Fruit fly (Drosophila melanogaster) whole organism, embryonic: ENCODE results near the gene CG42751.
A peak's percentile ranks its signal among the peaks of the same experiment; 100 is the strongest.

Experiments
- C15 ChIP-seq: fragments of 200-800 bp; sonication (Bioruptor generic); IDR thresholded peaks from 3 replicates; pipeline ENCODE4 v1.3.6; 2022; ENCODE audit warnings: missing biosample characterization, missing genetic modification characterization
- CG10979 ChIP-seq: fragments of 200-800 bp; sonication (Bioruptor generic); optimal IDR thresholded peaks from 2 replicates; lab custom pipeline; 2018; ENCODE audit warnings: missing biosample characterization, mild to moderate bottlenecking, missing genetic modification characterization, moderate library complexity
- CG11093 ChIP-seq: fragments of 200-800 bp; sonication (Bioruptor generic); IDR thresholded peaks from 3 replicates; pipeline ENCODE4 v1.3.6; 2022; ENCODE audit warnings: missing biosample characterization, missing genetic modification characterization
- CG11247 ChIP-seq: fragments of 200-800 bp; sonication (Bioruptor generic); IDR thresholded peaks from 2 replicates; pipeline ENCODE4 v1.3.6; 2022; ENCODE audit warnings: missing biosample characterization, missing genetic modification characterization
- CG1602 ChIP-seq: fragments of 200-800 bp; sonication (Bioruptor generic); optimal IDR thresholded peaks from 3 replicates; lab custom pipeline; 2016; ENCODE audit warnings: missing biosample characterization, missing genetic modification characterization
- CG1603 ChIP-seq: fragments of 200-800 bp; sonication (Bioruptor generic); optimal IDR thresholded peaks from 2 replicates; lab custom pipeline; 2019; ENCODE audit warnings: missing biosample characterization, mild to moderate bottlenecking, missing genetic modification characterization, moderate library complexity
- CG17612 ChIP-seq: fragments of 200-800 bp; sonication (Bioruptor generic); IDR thresholded peaks from 2 replicates; pipeline ENCODE4 v1.3.6; 2022; ENCODE audit warnings: missing biosample characterization, missing genetic modification characterization
- CG17829 ChIP-seq: fragments of 200-800 bp; optimal IDR thresholded peaks from 2 replicates; lab custom pipeline; 2019; ENCODE audit warnings: missing biosample characterization, mild to moderate bottlenecking, missing genetic modification characterization, moderate library complexity
- CG17912 ChIP-seq: fragments of 200-800 bp; sonication (Bioruptor generic); optimal IDR thresholded peaks from 2 replicates; lab custom pipeline; 2018; ENCODE audit warnings: missing biosample characterization, mild to moderate bottlenecking, missing genetic modification characterization
- CG18011 ChIP-seq: fragments of 200-800 bp; sonication (Bioruptor generic); optimal IDR thresholded peaks from 2 replicates; lab custom pipeline; 2017; ENCODE audit warnings: missing biosample characterization, missing genetic modification characterization, mild to moderate bottlenecking, moderate library complexity, missing genotype
- CG2116 ChIP-seq: fragments of 200-800 bp; sonication (Bioruptor generic); optimal IDR thresholded peaks from 3 replicates; lab custom pipeline; 2018; ENCODE audit warnings: missing biosample characterization, mild to moderate bottlenecking, missing genetic modification characterization
- CG2202 ChIP-seq: fragments of 200-800 bp; sonication (Bioruptor generic); optimal IDR thresholded peaks from 2 replicates; lab custom pipeline; 2018; ENCODE audit warnings: missing biosample characterization, mild to moderate bottlenecking, missing genetic modification characterization
- CG33213 ChIP-seq: fragments of 200-800 bp; sonication (Bioruptor generic); optimal IDR thresholded peaks from 3 replicates; lab custom pipeline; 2016; ENCODE audit warnings: missing biosample characterization, missing genetic modification characterization
- CG3407 ChIP-seq: fragments of 200-800 bp; sonication (Bioruptor generic); optimal IDR thresholded peaks from 2 replicates; lab custom pipeline; 2018; ENCODE audit warnings: missing biosample characterization, mild to moderate bottlenecking, missing genetic modification characterization
- CG4282 ChIP-seq: fragments of 200-800 bp; sonication (Bioruptor generic); optimal IDR thresholded peaks from 2 replicates; lab custom pipeline; 2016; ENCODE audit warnings: missing biosample characterization, missing genetic modification characterization
- CG4854 ChIP-seq: fragments of 200-800 bp; sonication (Bioruptor generic); optimal IDR thresholded peaks from 2 replicates; lab custom pipeline; 2016; ENCODE audit warnings: missing biosample characterization, missing genetic modification characterization, inconsistent platforms
- CG7357 ChIP-seq: fragments of 200-800 bp; sonication (Bioruptor generic); IDR thresholded peaks from 3 replicates; pipeline ENCODE4 v1.3.6; 2022; ENCODE audit warnings: missing biosample characterization, missing genetic modification characterization
- CG8089 ChIP-seq: fragments of 200-800 bp; sonication (Bioruptor generic); optimal IDR thresholded peaks from 3 replicates; lab custom pipeline; 2016; ENCODE audit warnings: missing biosample characterization, missing genetic modification characterization
- CG8478 ChIP-seq: fragments of >200 bp; optimal IDR thresholded peaks from 2 replicates; lab custom pipeline; 2018
- CG8924 ChIP-seq: fragments of 200-800 bp; optimal IDR thresholded peaks from 3 replicates; lab custom pipeline; 2019; ENCODE audit warnings: missing biosample characterization, mild to moderate bottlenecking, missing genetic modification characterization, moderate library complexity
- CG9609 ChIP-seq: fragments of 200-800 bp; sonication (Bioruptor generic); optimal IDR thresholded peaks from 3 replicates; lab custom pipeline; 2016; ENCODE audit warnings: missing biosample characterization, missing genetic modification characterization
- CoRest ChIP-seq: fragments of 200-800 bp; sonication (Bioruptor generic); optimal IDR thresholded peaks from 3 replicates; lab custom pipeline; 2018; ENCODE audit warnings: missing biosample characterization, mild to moderate bottlenecking, missing genetic modification characterization, moderate library complexity
- E2f2 ChIP-seq: fragments of 200-800 bp; sonication (Bioruptor generic); IDR thresholded peaks from 2 replicates; pipeline ENCODE4 v1.3.6; 2022; ENCODE audit warnings: missing biosample characterization, missing genetic modification characterization
- HLH54F ChIP-seq: fragments of 200-800 bp; sonication (Bioruptor generic); optimal IDR thresholded peaks from 3 replicates; lab custom pipeline; 2016; ENCODE audit warnings: missing biosample characterization, missing genetic modification characterization
- Hr3 ChIP-seq: fragments of 200-800 bp; sonication (Bioruptor generic); optimal IDR thresholded peaks from 3 replicates; lab custom pipeline; 2016; ENCODE audit warnings: missing biosample characterization, missing genetic modification characterization
- Hr78 ChIP-seq, 2 experiments: fragments of 200-800 bp in 1 of 2; fragments of >200 bp in 1 of 2; sonication (Bioruptor generic) in 1 of 2; optimal IDR thresholded peaks; 2 replicates each; lab custom pipeline; 2017 to 2019; ENCODE audit warnings: missing biosample characterization in 2 of 2, missing genetic modification characterization in 2 of 2, mild to moderate bottlenecking in 1 of 2, moderate library complexity in 1 of 2
- Hsf ChIP-seq: fragments of 200-800 bp; sonication (Bioruptor generic); optimal IDR thresholded peaks from 3 replicates; lab custom pipeline; 2016; ENCODE audit warnings: missing biosample characterization, missing genetic modification characterization
- Sox100B ChIP-seq: fragments of 200-800 bp; sonication (Bioruptor generic); optimal IDR thresholded peaks from 3 replicates; lab custom pipeline; 2018; ENCODE audit warnings: missing biosample characterization, mild to moderate bottlenecking, missing genetic modification characterization
- Sox102F ChIP-seq: fragments of 200-800 bp; sonication (Bioruptor generic); optimal IDR thresholded peaks from 2 replicates; lab custom pipeline; 2018; ENCODE audit warnings: missing biosample characterization, mild to moderate bottlenecking, missing genetic modification characterization, moderate library complexity
- Tbp ChIP-seq: fragments of >200 bp; optimal IDR thresholded peaks from 2 replicates; lab custom pipeline; 2018; ENCODE audit warnings: missing biosample characterization, missing genetic modification characterization
- Vsx1 ChIP-seq: fragments of 200-800 bp; sonication (Bioruptor generic); optimal IDR thresholded peaks from 2 replicates; lab custom pipeline; 2017; ENCODE audit warnings: missing biosample characterization, mild to moderate bottlenecking, missing genetic modification characterization, missing genetic modification reagents
- al ChIP-seq: fragments of 200-800 bp; sonication (Bioruptor generic); IDR thresholded peaks from 2 replicates; pipeline ENCODE4 v1.3.6; 2022; ENCODE audit warnings: missing biosample characterization, missing genetic modification characterization
- bowl ChIP-seq: fragments of 200-800 bp; sonication (Bioruptor generic); IDR thresholded peaks from 2 replicates; pipeline ENCODE4 v1.3.6; 2022; ENCODE audit warnings: missing biosample characterization, missing genetic modification characterization
- btn ChIP-seq: fragments of 200-800 bp; sonication (Bioruptor generic); optimal IDR thresholded peaks from 2 replicates; lab custom pipeline; 2016; ENCODE audit warnings: missing biosample characterization, missing genetic modification characterization
- crol ChIP-seq: fragments of 200-800 bp; sonication (Bioruptor generic); IDR thresholded peaks from 2 replicates; pipeline ENCODE4 v1.3.6; 2022; ENCODE audit warnings: missing biosample characterization, missing genetic modification characterization
- fd3F ChIP-seq: fragments of 200-800 bp; sonication (Bioruptor generic); optimal IDR thresholded peaks from 2 replicates; lab custom pipeline; 2018; ENCODE audit warnings: missing biosample characterization, mild to moderate bottlenecking, missing genetic modification characterization, moderate library complexity
- gfzf ChIP-seq: fragments of 200-800 bp; sonication (Bioruptor generic); optimal IDR thresholded peaks from 2 replicates; lab custom pipeline; 2016; ENCODE audit warnings: missing biosample characterization, mild to moderate bottlenecking, missing genetic modification characterization, moderate library complexity
- hb ChIP-seq: fragments of 200-800 bp; sonication (Bioruptor generic); IDR thresholded peaks from 3 replicates; pipeline ENCODE4 v1.3.6; 2022; ENCODE audit warnings: missing biosample characterization, missing genetic modification characterization; ENCODE audit not compliant: partially characterized antibody
- insv ChIP-seq, 2 experiments: fragments of 200-800 bp; sonication (Bioruptor generic); optimal IDR thresholded peaks; 3 replicates each; lab custom pipeline; 2016 to 2018; ENCODE audit warnings: missing biosample characterization in 2 of 2, missing genetic modification characterization in 2 of 2
- inv ChIP-seq: fragments of 200-800 bp; sonication (Bioruptor generic); IDR thresholded peaks from 2 replicates; pipeline ENCODE4 v1.3.6; 2022; ENCODE audit warnings: missing biosample characterization, missing genetic modification characterization; ENCODE audit not compliant: partially characterized antibody
- kay ChIP-seq: fragments of 200-800 bp; sonication (Bioruptor generic); optimal IDR thresholded peaks from 2 replicates; lab custom pipeline; 2016; ENCODE audit warnings: missing biosample characterization, missing genetic modification characterization
- otp ChIP-seq: fragments of 200-800 bp; sonication (Bioruptor generic); IDR thresholded peaks from 3 replicates; pipeline ENCODE4, ENCODE4 v1.3.6; 2022; ENCODE audit warnings: missing biosample characterization, missing genetic modification characterization
- phol ChIP-seq: fragments of 200-800 bp; sonication (Bioruptor generic); optimal IDR thresholded peaks from 3 replicates; lab custom pipeline; 2018; ENCODE audit warnings: missing biosample characterization, mild to moderate bottlenecking, missing genetic modification characterization, moderate library complexity
- ranshi ChIP-seq: fragments of 200-800 bp; sonication (Bioruptor generic); IDR thresholded peaks from 2 replicates; pipeline ENCODE4 v1.3.6; 2022; ENCODE audit warnings: missing biosample characterization, missing genetic modification characterization
- repo ChIP-seq: fragments of 200-800 bp; sonication (Bioruptor generic); optimal IDR thresholded peaks from 2 replicates; lab custom pipeline; 2016; ENCODE audit warnings: missing biosample characterization, missing genetic modification characterization
- tgo ChIP-seq: fragments of 200-800 bp; sonication (Bioruptor generic); IDR thresholded peaks from 3 replicates; pipeline ENCODE4 v1.3.6; 2022; ENCODE audit warnings: missing biosample characterization, missing genetic modification characterization
- toy ChIP-seq: fragments of 200-800 bp; sonication (Bioruptor generic); IDR thresholded peaks from 2 replicates; pipeline ENCODE4 v1.3.6; 2022; ENCODE audit warnings: missing biosample characterization, missing genetic modification characterization
- ttk ChIP-seq: fragments of 200-800 bp; sonication (Bioruptor generic); IDR thresholded peaks from 2 replicates; pipeline ENCODE4 v2.1.2; 2022; ENCODE audit warnings: missing biosample characterization, missing genetic modification characterization
- tup ChIP-seq: fragments of 200-800 bp; sonication (Bioruptor generic); optimal IDR thresholded peaks from 2 replicates; lab custom pipeline; 2016; ENCODE audit warnings: missing biosample characterization, mild to moderate bottlenecking, missing genetic modification characterization, moderate library complexity
- z ChIP-seq: fragments of 200-800 bp; sonication (Bioruptor generic); IDR thresholded peaks from 3 replicates; pipeline ENCODE4 v1.3.6; 2022; ENCODE audit warnings: missing biosample characterization, missing genetic modification characterization

The CG42751 gene

dm6 chr2L:11808702-11809583, 44.3 kb upstream of the CG42751 start, which contains the start of gene crol (continued):
- TF ChIP-seq ttk (GFP tag; lab: Robert Waterston, UW) (0 out of 2 replicates have a peak, but pooled peaks have one; percentile 16), ranshi (no peak), inv (GFP tag; lab: Robert Waterston, UW) (peak; percentile 70), CG8478 (no peak), crol (GFP tag; lab: Robert Waterston, UW) (peak; percentile 100), CG11093 (GFP tag; lab: Robert Waterston, UW) (no peak), tup (GFP tag; lab: Kevin White, UChicago) (no peak), z (GFP tag; lab: Robert Waterston, UW) (no peak), fd3F (no peak), CoRest (peak; percentile 36), phol (tag; lab: Kevin White, UChicago) (peak; percentile 43), CG33213 (GFP tag; lab: Kevin White, UChicago) (peak; percentile 31), CG11247 (GFP tag; lab: Robert Waterston, UW) (no peak), CG17912 (GFP tag; lab: Kevin White, UChicago) (no peak), kay (GFP tag; lab: Kevin White, UChicago) (no peak), CG10979 (tag; lab: Kevin White, UChicago) (peak; percentile 27), al (GFP tag; lab: Robert Waterston, UW) (no peak), CG8089 (GFP tag; lab: Kevin White, UChicago) (no peak), CG2202 (tag; lab: Kevin White, UChicago) (no peak), gfzf (GFP tag; lab: Kevin White, UChicago) (peak; percentile 72), toy (GFP tag; lab: Robert Waterston, UW) (no peak), C15 (GFP tag; lab: Robert Waterston, UW) (no peak), CG7357 (GFP tag; lab: Robert Waterston, UW) (no peak), E2f2 (GFP tag; lab: Robert Waterston, UW) (peak; percentile 49; the same call in 1 of the 2 replicates), CG2116 (GFP tag; lab: Kevin White, UChicago) (peak; percentile 57), CG4282 (no peak), Hsf (GFP tag; lab: Kevin White, UChicago) (no peak), CG1603 (peak; percentile 59), repo (GFP tag; lab: Kevin White, UChicago) (no peak), CG18011 (no peak), CG3407 (GFP tag; lab: Kevin White, UChicago) (no peak), insv (GFP tag; optimal IDR thresholded peaks at IDR 0.05; lab: Kevin White, UChicago) (peak in 1 of 2 experiments; percentile 82), Vsx1 (GFP tag; lab: Kevin White, UChicago) (no peak), Hr78 (GFP tag; optimal IDR thresholded peaks at IDR 0.05; lab: Kevin White, UChicago) (no peak), otp (GFP tag; lab: Robert Waterston, UW) (peak; percentile 20; the same call in 1 of the 3 replicates), Sox102F (GFP tag; lab: Kevin White, UChicago) (peak; percentile 7), Hr3 (GFP tag; lab: Kevin White, UChicago) (peak; percentile 36), CG4854 (GFP tag; lab: Kevin White, UChicago) (no peak), CG9609 (GFP tag; lab: Kevin White, UChicago) (no peak), CG17612 (GFP tag; lab: Robert Waterston, UW) (no peak), CG17829 (tag; lab: Kevin White, UChicago) (peak; percentile 39), Tbp (GFP tag; lab: Kevin White, UChicago) (no peak), hb (peak; percentile 67; the same call in 2 of the 3 replicates), CG1602 (GFP tag; lab: Kevin White, UChicago) (no peak), tgo (no peak), HLH54F (GFP tag; lab: Kevin White, UChicago) (no peak), bowl (GFP tag; lab: Robert Waterston, UW) (no peak), Sox100B (GFP tag; lab: Kevin White, UChicago) (no peak), btn (GFP tag; lab: Kevin White, UChicago) (no peak), CG8924 (peak; percentile 42)
